Worm (Caenorhabditis elegans): ENCODE data around the gene mec-15.

ce11 chrII:10283145-10283544 lies 43.6 kb upstream of the mec-15 start:
- TF ChIP-seq dao-5 (tag; optimal IDR thresholded peaks at IDR 0.05) (no peak), him-1 (tag; optimal IDR thresholded peaks at IDR 0.05) (no peak), W03F9.2 (tag; optimal IDR thresholded peaks at IDR 0.05) (no peak)
